Fruit fly (Drosophila melanogaster) whole organism, wandering third instar larva: ENCODE data around the gene Or71a.

Source experiments
- Hr83 ChIP-seq: fragments of 200-300 bp; sonication (Bioruptor generic); optimal IDR thresholded peaks from 2 replicates; lab custom pipeline; 2016; ENCODE audit warnings: missing biosample characterization, mild to moderate bottlenecking, missing genetic modification characterization, moderate library complexity; ENCODE audit not compliant: poor library complexity, severe bottlenecking
- OdsH ChIP-seq: fragments of 200-800 bp; sonication (Bioruptor generic); optimal IDR thresholded peaks from 2 replicates; lab custom pipeline; 2016; ENCODE audit warnings: missing biosample characterization, mild to moderate bottlenecking, missing genetic modification characterization
- Sp1 ChIP-seq: fragments of 200-800 bp; sonication (Bioruptor generic); optimal IDR thresholded peaks from 3 replicates; lab custom pipeline; 2019; ENCODE audit warnings: missing biosample characterization, mild to moderate bottlenecking, missing genetic modification characterization, moderate library complexity
- fru ChIP-seq: fragments of 200-800 bp; sonication (Bioruptor generic); optimal IDR thresholded peaks from 3 replicates; lab custom pipeline; 2016; ENCODE audit warnings: missing biosample characterization, mild to moderate bottlenecking, missing genetic modification characterization
- lola ChIP-seq: fragments of >200 bp; optimal IDR thresholded peaks from 2 replicates; lab custom pipeline; 2017; ENCODE audit warnings: missing biosample characterization, missing genetic modification characterization
- pan ChIP-seq: fragments of >200 bp; optimal IDR thresholded peaks from 2 replicates; lab custom pipeline; 2017

- no peak for TF ChIP-seq lola (GFP tag; lab: Kevin White, UChicago)
- no peak for TF ChIP-seq OdsH
- TF ChIP-seq fru (GFP tag; lab: Kevin White, UChicago), result no peak
- no peak for TF ChIP-seq pan (lab: Kevin White, UChicago)
- TF ChIP-seq Hr83, result no peak
- no peak for TF ChIP-seq Sp1
Measured at dm6 chr3L:15100983-15101382, 22.7 kb upstream of the Or71a start.
